Worm (Caenorhabditis elegans): Measurements from ENCODE around the gene sru-19.
"Not testable (repeated sequence)": the region's sequence is repeated elsewhere in the genome, so short reads cannot be mapped to it uniquely, and the experiment has no call there.

DNA sequence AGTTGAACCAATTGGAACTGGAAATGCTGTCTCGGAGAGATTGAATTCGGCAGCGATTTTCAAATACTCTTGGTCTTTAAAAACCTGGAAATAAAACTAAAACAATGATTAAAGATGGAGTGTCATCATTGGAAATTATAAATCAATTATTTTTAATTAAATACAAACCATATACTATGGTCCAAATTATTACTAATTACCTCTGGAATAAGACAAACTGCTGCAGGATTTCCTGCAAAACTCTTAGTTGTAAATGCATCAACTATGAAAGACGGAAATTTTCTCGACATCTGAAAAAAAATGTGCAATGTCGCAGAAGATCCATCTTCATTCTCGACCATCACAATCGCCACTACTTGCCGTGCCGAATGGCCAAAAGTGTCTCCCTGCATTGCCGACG lies 19.6 kb upstream of the sru-19 start, which contains the start of gene igdb-1:
- not testable (repeated sequence) for TF ChIP-seq fos-1 (tag; optimal IDR thresholded peaks at IDR 0.05); mep-1 (tag; optimal IDR thresholded peaks at IDR 0.05); unc-130 (GFP tag; optimal IDR thresholded peaks at IDR 0.05); unc-62 (GFP tag; optimal IDR thresholded peaks at IDR 0.05 in 1 of 2); unc-62 (tag; optimal IDR thresholded peaks at IDR 0.05); nhr-77 (tag; optimal IDR thresholded peaks at IDR 0.05)
